Worm (Caenorhabditis elegans) whole organism, L4 larva: Measurements from ENCODE around the gene M02E1.1.
"Not testable (repeated sequence)": the region's sequence is repeated elsewhere in the genome, so short reads cannot be mapped to it uniquely, and the experiment has no call there.

Experiments used
- T20F7.1 ChIP-seq: fragments of 200-800 bp; sonication (Bioruptor generic); optimal IDR thresholded peaks from 2 replicates; lab custom pipeline; 2018; ENCODE audit warnings: mild to moderate bottlenecking, missing genetic modification characterization, missing compliant biosample characterization
- aha-1 ChIP-seq: fragments of 150-350 bp; peaks from one replicate; lab custom pipeline; 2014; ENCODE audit warnings: missing biosample characterization, missing genetic modification characterization
- ama-1 ChIP-seq: fragments of 150-350 bp; optimal IDR thresholded peaks from 2 replicates; lab custom pipeline; 2014; ENCODE audit warnings: inconsistent platforms, mixed read lengths
- dmd-9 ChIP-seq: fragments of 200-800 bp; sonication (Bioruptor generic); IDR thresholded peaks from 2 replicates; pipeline ENCODE4 v1.3.6; 2022; ENCODE audit warnings: missing genetic modification reagents, missing genetic modification characterization, missing compliant biosample characterization
- gei-8 ChIP-seq: fragments of 200-800 bp; sonication (Bioruptor generic); optimal IDR thresholded peaks from 2 replicates; lab custom pipeline; 2018; ENCODE audit warnings: mild to moderate bottlenecking, missing genetic modification characterization, missing compliant biosample characterization
- hif-1 ChIP-seq, 2 experiments: sonication (generic microtip); optimal IDR thresholded peaks; 2 replicates each; lab custom pipeline; 2016 to 2017; ENCODE audit warnings: missing compliant biosample characterization in 2 of 2, missing genetic modification characterization in 2 of 2, missing genetic modification reagents in 2 of 2, missing genotype in 2 of 2, mild to moderate bottlenecking in 1 of 2
- lin-38 ChIP-seq: fragments of 200-800 bp; sonication (Bioruptor generic); IDR thresholded peaks from 2 replicates; pipeline ENCODE4 v1.3.6; 2022; ENCODE audit warnings: missing genetic modification reagents, missing genetic modification characterization, missing compliant biosample characterization
- nhr-111 ChIP-seq: fragments of 200-800 bp; sonication (Bioruptor generic); optimal IDR thresholded peaks from 2 replicates; lab custom pipeline; 2018; ENCODE audit warnings: mild to moderate bottlenecking, missing genetic modification characterization, missing compliant biosample characterization
- nhr-237 ChIP-seq: sonication (generic microtip); optimal IDR thresholded peaks from 2 replicates; lab custom pipeline; 2017; ENCODE audit warnings: missing biosample characterization, missing genetic modification characterization
- nhr-25 ChIP-seq: sonication (generic microtip); optimal IDR thresholded peaks from 2 replicates; lab custom pipeline; 2017; ENCODE audit warnings: missing genetic modification characterization, mild to moderate bottlenecking, missing compliant biosample characterization, antibody characterized with exemption, moderate library complexity, borderline replicate concordance; ENCODE audit not compliant: insufficient read depth
- nhr-41 ChIP-seq: fragments of 200-800 bp; sonication (Bioruptor generic); IDR thresholded peaks from 2 replicates; pipeline ENCODE4 v1.3.6; 2022; ENCODE audit warnings: missing genetic modification reagents, missing genetic modification characterization, missing compliant biosample characterization
- tra-1 ChIP-seq: fragments of 200-800 bp; sonication (Bioruptor generic); IDR thresholded peaks from 2 replicates; pipeline ENCODE4 v1.3.6; 2022; ENCODE audit warnings: missing genetic modification reagents, missing genetic modification characterization, missing compliant biosample characterization
- unc-62 ChIP-seq, 3 experiments: fragments of 150-350 bp in 1 of 3; sonication (generic microtip); optimal IDR thresholded peaks in 2 of 3; peaks in 1 of 3; 1 replicate in 1 of 3; 2 replicates in 2 of 3; lab custom pipeline; 2014 to 2017; ENCODE audit warnings: missing biosample characterization in 3 of 3, missing genetic modification characterization in 3 of 3, missing genetic modification reagents in 3 of 3, missing genotype in 1 of 3

DNA sequence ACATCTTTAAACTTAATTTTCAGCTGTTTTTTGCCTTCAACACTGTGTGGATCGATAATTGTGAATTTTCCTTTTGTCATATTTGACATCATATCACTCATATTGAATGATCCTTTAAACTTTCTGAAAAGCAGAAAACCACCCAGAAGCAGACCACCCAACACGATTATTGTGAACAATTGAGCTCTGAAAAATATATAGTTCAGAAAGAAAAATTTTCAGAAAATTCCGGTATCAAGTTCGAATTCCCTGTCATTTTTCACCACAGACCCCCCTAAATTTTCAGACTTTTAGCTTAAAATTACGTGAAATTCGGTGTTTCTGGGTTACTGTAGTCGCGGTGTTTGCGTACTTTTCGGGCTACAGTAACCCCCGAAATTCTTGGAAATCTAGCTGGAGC, 39.8 kb upstream of the M02E1.1 start, which contains the start of gene Y47C4A.1:
- TF ChIP-seq nhr-25 (tag; lab: Kevin White, UChicago); dmd-9 (GFP tag; lab: Robert Waterston, UW); lin-38 (GFP tag; lab: Robert Waterston, UW); nhr-41 (GFP tag; lab: Robert Waterston, UW); ama-1 (lab: Kevin White, UChicago); T20F7.1 (GFP tag; lab: Kevin White, UChicago); nhr-237; nhr-111; hif-1 (tag; optimal IDR thresholded peaks at IDR 0.05; lab: Kevin White, UChicago); gei-8; tra-1 (GFP tag; lab: Robert Waterston, UW); unc-62 (GFP tag; optimal IDR thresholded peaks at IDR 0.05 in 1 of 2; lab: Kevin White, UChicago); unc-62 (tag; optimal IDR thresholded peaks at IDR 0.05; lab: Kevin White, UChicago); aha-1 (tag; lab: Kevin White, UChicago): not testable (repeated sequence)
